Fruit fly (Drosophila melanogaster) whole organism, pupa: ENCODE results near the gene Cdc45.

Source experiments
- CG10348 ChIP-seq: fragments of 200-800 bp; sonication (Bioruptor generic); IDR thresholded peaks from 2 replicates; pipeline ENCODE4 v1.3.6; 2022; ENCODE audit warnings: missing biosample characterization, missing genetic modification characterization
- CG12605 ChIP-seq: fragments of 200-800 bp; sonication (Bioruptor generic); IDR thresholded peaks from 2 replicates; pipeline ENCODE4 v1.3.6; 2022; ENCODE audit warnings: missing biosample characterization, missing genetic modification characterization
- CG13204 ChIP-seq: fragments of 200-800 bp; sonication (Bioruptor generic); optimal IDR thresholded peaks from 2 replicates; lab custom pipeline; 2018; ENCODE audit warnings: missing biosample characterization, mild to moderate bottlenecking, missing genetic modification characterization, moderate library complexity
- CG14655 ChIP-seq: fragments of 200-800 bp; sonication (Bioruptor generic); optimal IDR thresholded peaks from 3 replicates; lab custom pipeline; 2017; ENCODE audit warnings: mild to moderate bottlenecking, missing biosample characterization, missing genetic modification reagents, missing genetic modification characterization
- CG15710 ChIP-seq: fragments of 200-800 bp; sonication (Bioruptor generic); optimal IDR thresholded peaks from 2 replicates; lab custom pipeline; 2018; ENCODE audit warnings: missing biosample characterization, mild to moderate bottlenecking, missing genetic modification characterization, moderate library complexity
- CG17806 ChIP-seq: fragments of 200-800 bp; sonication (Bioruptor generic); optimal IDR thresholded peaks from 2 replicates; lab custom pipeline; 2018; ENCODE audit warnings: missing biosample characterization, mild to moderate bottlenecking, missing genetic modification characterization, moderate library complexity
- CG32121 ChIP-seq: fragments of 200-800 bp; sonication (Bioruptor generic); IDR thresholded peaks from 2 replicates; pipeline ENCODE4 v1.3.6; 2022; ENCODE audit warnings: missing biosample characterization, missing genetic modification characterization
- CG34367 ChIP-seq: fragments of 200-800 bp; sonication (Bioruptor generic); optimal IDR thresholded peaks from 2 replicates; lab custom pipeline; 2018; ENCODE audit warnings: missing biosample characterization, mild to moderate bottlenecking, missing genetic modification characterization
- CG4496 ChIP-seq: fragments of 200-800 bp; sonication (Bioruptor generic); IDR thresholded peaks from 3 replicates; pipeline ENCODE4 v1.3.6; 2022; ENCODE audit warnings: missing biosample characterization, missing genetic modification characterization
- CG8159 ChIP-seq: fragments of 200-800 bp; sonication (Bioruptor generic); optimal IDR thresholded peaks from 3 replicates; lab custom pipeline; 2018; ENCODE audit warnings: missing biosample characterization, mild to moderate bottlenecking, missing genetic modification characterization, moderate library complexity
- CG8301 ChIP-seq: fragments of 200-800 bp; sonication (Bioruptor generic); optimal IDR thresholded peaks from 2 replicates; lab custom pipeline; 2018; ENCODE audit warnings: missing biosample characterization, mild to moderate bottlenecking, missing genetic modification characterization
- CG9948 ChIP-seq: fragments of 200-800 bp; sonication (Bioruptor generic); optimal IDR thresholded peaks from 2 replicates; lab custom pipeline; 2018; ENCODE audit warnings: missing biosample characterization, mild to moderate bottlenecking, missing genetic modification characterization, moderate library complexity
- D1 ChIP-seq: fragments of 200-800 bp; sonication (Bioruptor generic); optimal IDR thresholded peaks from 2 replicates; lab custom pipeline; 2018; ENCODE audit warnings: missing biosample characterization, mild to moderate bottlenecking, missing genetic modification characterization, moderate library complexity
- EcR ChIP-seq: fragments of 200-800 bp; sonication (Bioruptor generic); optimal IDR thresholded peaks from 3 replicates; lab custom pipeline; 2019; ENCODE audit warnings: missing biosample characterization, missing genetic modification characterization, mild to moderate bottlenecking, moderate library complexity, missing genetic modification reagents
- Ets98B ChIP-seq: fragments of 200-800 bp; sonication (Bioruptor generic); IDR thresholded peaks from 2 replicates; pipeline ENCODE4 v1.3.6; 2022; ENCODE audit warnings: missing biosample characterization, missing genetic modification characterization
- Pif1A ChIP-seq: fragments of 200-800 bp; sonication (Bioruptor generic); optimal IDR thresholded peaks from 3 replicates; lab custom pipeline; 2016; ENCODE audit warnings: missing biosample characterization, missing genetic modification characterization
- Pif1B ChIP-seq: fragments of 200-800 bp; sonication (Bioruptor generic); optimal IDR thresholded peaks from 3 replicates; lab custom pipeline; 2016; ENCODE audit warnings: missing biosample characterization, missing genetic modification characterization
- Snoo ChIP-seq: fragments of 200-800 bp; sonication (Bioruptor generic); optimal IDR thresholded peaks from 3 replicates; lab custom pipeline; 2017; ENCODE audit warnings: missing biosample characterization, mild to moderate bottlenecking, missing genetic modification characterization, inconsistent platforms
- fd96Ca ChIP-seq: fragments of 200-800 bp; sonication (Bioruptor generic); IDR thresholded peaks from 3 replicates; pipeline ENCODE4 v1.3.6; 2022; ENCODE audit warnings: missing biosample characterization, missing genetic modification characterization
- gl ChIP-seq: fragments of 200-800 bp; sonication (Bioruptor generic); optimal IDR thresholded peaks from 2 replicates; lab custom pipeline; 2018; ENCODE audit warnings: missing biosample characterization, mild to moderate bottlenecking, missing genetic modification characterization
- rn ChIP-seq: fragments of 200-800 bp; sonication (Bioruptor generic); IDR thresholded peaks from 2 replicates; pipeline ENCODE4 v1.3.6; 2022; ENCODE audit warnings: missing biosample characterization, missing genetic modification characterization

The Cdc45 gene

DNA sequence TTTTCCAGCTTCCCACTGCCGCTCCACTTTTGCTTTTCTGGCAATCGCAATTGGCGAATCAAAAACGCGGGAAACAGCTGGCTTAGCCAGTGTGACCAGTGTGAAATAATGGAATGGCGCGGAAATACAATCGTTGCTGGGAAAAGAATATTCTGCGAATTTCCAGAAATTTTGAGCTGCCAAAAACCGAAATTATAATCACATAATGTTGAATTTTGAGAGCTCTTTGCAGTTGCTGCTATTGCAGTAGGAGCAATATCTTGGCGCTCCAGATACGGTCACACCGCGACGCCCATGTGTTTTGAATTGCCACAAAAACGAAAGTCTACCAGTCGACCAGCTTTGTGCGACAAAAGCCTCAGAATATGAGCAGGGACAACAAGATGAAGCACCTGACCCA is at the start of gene Cdc45, which contains the start of gene Rpp21:
TSS of gene Cdc45 (minus strand) at position 79 of the 400 bp plus-strand sequence.
TSS of gene Rpp21 (plus strand) at position 281 of the 400 bp plus-strand sequence.
- TF ChIP-seq D1 (no peak), CG8159 (tag; lab: Kevin White, UChicago) (peak; percentile 6)
- TF ChIP-seq, all 21 proteins: peak for 1

DNA sequence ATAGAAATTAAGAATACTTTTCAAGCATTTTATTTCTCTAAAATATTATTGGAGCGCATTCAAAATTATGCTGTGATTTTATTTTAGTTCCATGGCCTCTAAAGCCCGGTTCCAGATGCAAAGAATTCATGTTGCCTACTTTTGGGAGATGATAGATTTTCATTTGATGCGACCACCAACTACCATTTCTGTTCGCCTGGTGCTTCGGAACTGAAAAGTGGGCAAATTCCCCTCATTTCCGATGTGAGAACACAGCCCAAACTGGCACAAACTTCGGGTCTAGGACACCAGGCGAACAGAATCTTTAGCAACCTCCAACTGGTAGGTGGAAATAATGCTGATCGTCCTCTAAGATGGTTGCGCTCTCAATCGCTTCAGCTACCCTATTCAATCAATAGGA is 32.8 kb upstream of the Cdc45 start:
- TF ChIP-seq CG10348 (GFP tag; lab: Robert Waterston, UW) = no peak
- no peak for TF ChIP-seq rn (GFP tag; lab: Robert Waterston, UW)

DNA sequence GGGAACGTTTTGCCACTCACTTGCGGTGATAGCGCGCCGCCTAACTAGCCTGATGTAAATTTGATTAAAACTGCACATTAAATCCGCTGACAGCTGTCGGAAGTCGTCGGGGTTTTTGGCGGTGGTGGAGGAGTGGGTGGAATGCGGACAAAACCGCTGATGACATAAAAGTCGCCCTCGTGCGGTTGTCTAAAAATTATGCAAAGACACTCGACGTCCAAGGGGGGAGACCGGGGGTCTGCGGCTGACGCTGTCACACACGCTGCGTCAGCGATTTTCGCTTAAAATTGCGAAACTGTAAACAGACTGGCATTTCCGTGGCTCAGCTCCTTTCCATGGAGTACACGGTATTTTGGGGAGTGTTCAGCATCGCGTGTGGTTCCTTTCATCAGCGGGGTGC is 26.0 kb upstream of the Cdc45 start:
- TF ChIP-seq CG4496 (GFP tag; lab: Robert Waterston, UW) = peak; percentile 55; the same call in 1 of the 3 replicates
- TF ChIP-seq D1 = no peak

DNA sequence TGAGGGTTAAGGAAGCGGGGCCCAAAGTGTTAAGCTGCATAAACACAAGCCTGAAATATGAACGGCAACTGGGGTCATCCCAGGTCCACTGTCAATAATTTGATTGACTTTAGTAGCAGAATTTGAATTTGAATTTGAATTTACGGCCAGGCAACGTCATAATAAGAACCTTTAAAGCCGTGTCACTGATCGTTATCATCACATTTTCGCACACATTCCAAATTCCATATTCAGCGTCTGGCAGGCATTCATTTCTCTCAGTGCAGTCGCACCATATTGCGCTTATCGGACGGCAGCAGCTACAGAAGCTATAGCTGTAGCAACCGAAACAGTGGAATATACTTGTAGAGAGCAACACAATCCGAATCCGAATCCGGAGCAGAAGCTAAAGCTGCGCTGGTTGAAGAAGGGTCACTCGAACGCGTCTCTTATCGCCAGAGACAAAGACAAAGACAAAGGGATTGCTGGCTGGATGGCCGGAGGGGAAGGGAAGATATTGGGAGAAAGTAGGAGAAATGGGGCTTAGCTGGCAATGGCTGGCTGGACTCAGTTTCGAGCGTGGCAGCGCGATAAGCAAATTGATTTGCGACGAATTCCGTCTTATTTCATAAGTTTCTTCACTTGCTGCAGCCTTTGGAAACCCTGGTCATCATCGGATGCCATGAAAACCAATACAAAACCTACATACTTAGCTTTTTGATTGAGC is 22.5 kb upstream of the Cdc45 start:
- no peak for TF ChIP-seq CG12605 (GFP tag; lab: Robert Waterston, UW)
- TF ChIP-seq D1 = no peak
- TF ChIP-seq CG32121 = peak; percentile 67
- peak; percentile 71 for TF ChIP-seq CG8159 (tag; lab: Kevin White, UChicago)
- peak; percentile 63 for TF ChIP-seq Snoo (tag; lab: Kevin White, UChicago)
- TF ChIP-seq fd96Ca (GFP tag; lab: Robert Waterston, UW) = peak; percentile 71; the same call in 2 of the 3 replicates
- peak; percentile 23 for TF ChIP-seq CG13204 (GFP tag; lab: Kevin White, UChicago)
- TF ChIP-seq Ets98B (GFP tag; lab: Robert Waterston, UW) = peak; percentile 49
- peak; percentile 7 for TF ChIP-seq gl (tag; lab: Kevin White, UChicago)
- TF ChIP-seq rn (GFP tag; lab: Robert Waterston, UW) = peak; percentile 38; the same call in 1 of the 2 replicates
- peak; percentile 68 for TF ChIP-seq CG15710
- no peak for TF ChIP-seq CG10348 (GFP tag; lab: Robert Waterston, UW)
- peak; percentile 52 for TF ChIP-seq Pif1A
- peak; percentile 56 for TF ChIP-seq EcR (GFP tag; lab: Kevin White, UChicago)
- peak; percentile 65 for TF ChIP-seq CG34367 (tag; lab: Kevin White, UChicago)
- peak; percentile 47 for TF ChIP-seq Pif1B (GFP tag; lab: Kevin White, UChicago)
- peak; percentile 77 for TF ChIP-seq CG4496 (GFP tag; lab: Robert Waterston, UW)
- TF ChIP-seq CG9948 (tag; lab: Kevin White, UChicago) = peak; percentile 51
- TF ChIP-seq CG8301 (tag; lab: Kevin White, UChicago) = peak; percentile 57
- TF ChIP-seq CG17806 (tag; lab: Kevin White, UChicago) = peak; percentile 62
- peak; percentile 62 for TF ChIP-seq CG14655 (GFP tag; lab: Kevin White, UChicago)

DNA sequence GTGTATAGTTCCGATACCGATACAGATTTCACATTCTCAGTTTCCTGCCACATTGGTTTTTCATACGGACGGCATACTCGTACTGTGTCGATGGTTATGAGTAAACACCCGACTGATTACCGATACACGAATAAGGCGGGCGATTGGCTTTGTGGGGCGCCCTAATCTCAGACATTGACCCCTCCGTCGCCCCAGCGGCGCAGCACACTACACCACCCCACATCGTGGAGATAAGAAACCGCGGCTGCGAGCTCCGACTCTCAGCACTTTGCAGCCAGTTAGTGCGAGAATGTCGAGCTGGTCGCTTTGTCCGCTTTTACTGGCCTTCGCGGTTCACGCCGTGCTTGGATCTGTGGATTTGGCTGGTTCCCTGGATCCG is 20.9 kb upstream of the Cdc45 start, which contains the start of gene CG14629:
TSS of gene CG14629 (plus strand) at position 275 of the 379 bp plus-strand sequence.
- peak; percentile 75 for TF ChIP-seq EcR (GFP tag; lab: Kevin White, UChicago)
- no peak for TF ChIP-seq CG8301 (tag; lab: Kevin White, UChicago)
- TF ChIP-seq CG4496 (GFP tag; lab: Robert Waterston, UW) = 0 out of 3 replicates have a peak, but pooled peaks have one; percentile 18

DNA sequence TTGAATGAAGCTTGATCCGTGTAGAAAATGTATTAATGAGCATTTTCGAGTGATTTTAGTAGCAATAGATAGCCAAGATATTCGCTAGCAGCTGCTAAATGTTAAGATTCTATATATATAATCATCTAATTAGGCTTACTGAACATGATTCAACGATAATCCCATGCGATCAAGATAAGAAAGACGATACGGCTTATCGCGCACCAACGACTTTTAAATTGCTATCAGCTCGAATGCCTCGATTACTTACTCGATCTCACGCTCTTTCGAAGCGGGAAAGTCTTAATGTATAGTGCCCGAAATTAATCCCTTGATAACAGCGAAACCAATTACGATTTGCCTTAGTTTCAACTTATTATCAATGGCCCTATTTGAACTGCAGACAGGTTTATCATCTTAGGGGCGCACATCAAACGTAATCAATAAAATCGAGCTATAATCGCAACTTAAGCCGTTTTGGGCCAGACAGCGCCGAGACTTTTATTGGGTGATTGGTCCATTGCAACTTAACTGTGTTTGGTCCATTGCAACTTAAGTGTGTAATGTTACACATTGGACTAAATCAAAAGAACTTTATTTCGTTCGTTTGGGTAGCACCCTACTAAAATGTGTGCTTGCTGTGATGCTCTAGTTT is 20.4 kb upstream of the Cdc45 start:
- TF ChIP-seq CG32121 (no peak), Snoo (tag; lab: Kevin White, UChicago) (no peak), CG8301 (tag; lab: Kevin White, UChicago) (no peak), CG15710 (no peak), EcR (GFP tag; lab: Kevin White, UChicago) (no peak), rn (GFP tag; lab: Robert Waterston, UW) (no peak)
- TF ChIP-seq, all 21 proteins: peak for 0

DNA sequence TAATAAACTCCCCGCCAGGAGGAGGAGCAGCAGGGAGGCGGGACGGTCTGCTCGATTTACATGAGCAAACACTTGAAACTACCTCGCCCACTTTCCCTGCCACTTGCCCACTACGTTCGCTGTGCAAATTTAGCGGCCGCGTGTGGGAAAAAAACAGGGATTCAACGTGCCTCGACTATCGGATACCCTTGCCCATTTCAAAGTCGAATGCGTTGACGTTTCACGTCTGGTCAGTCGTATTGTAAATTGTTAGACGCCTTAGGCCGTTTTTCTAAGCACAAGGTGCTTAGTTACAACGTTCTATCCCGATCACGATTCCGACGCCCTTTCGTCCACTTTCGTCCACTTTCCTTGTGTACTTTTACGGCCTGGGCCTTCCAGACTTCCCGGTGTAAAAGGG is 17.3 kb upstream of the Cdc45 start:
- TF ChIP-seq CG13204 (GFP tag; lab: Kevin White, UChicago) (no peak), fd96Ca (GFP tag; lab: Robert Waterston, UW) (no peak), CG4496 (GFP tag; lab: Robert Waterston, UW) (no peak), CG8159 (tag; lab: Kevin White, UChicago) (no peak), CG32121 (no peak), CG10348 (GFP tag; lab: Robert Waterston, UW) (no peak), Snoo (tag; lab: Kevin White, UChicago) (no peak), Ets98B (GFP tag; lab: Robert Waterston, UW) (no peak), CG14655 (GFP tag; lab: Kevin White, UChicago) (no peak), EcR (GFP tag; lab: Kevin White, UChicago) (no peak), CG8301 (tag; lab: Kevin White, UChicago) (no peak), Pif1A (no peak), CG17806 (tag; lab: Kevin White, UChicago) (no peak), CG9948 (tag; lab: Kevin White, UChicago) (no peak), rn (GFP tag; lab: Robert Waterston, UW) (no peak), Pif1B (GFP tag; lab: Kevin White, UChicago) (no peak), CG15710 (no peak), CG12605 (GFP tag; lab: Robert Waterston, UW) (no peak)
